Fruit fly (Drosophila melanogaster) whole organism, pupa: ENCODE data around the gene CG31974.

ENCODE experiments used
- CG10348 ChIP-seq: fragments of 200-800 bp; sonication (Bioruptor generic); IDR thresholded peaks from 2 replicates; pipeline ENCODE4 v1.3.6; 2022; ENCODE audit warnings: missing biosample characterization, missing genetic modification characterization
- CG12605 ChIP-seq: fragments of 200-800 bp; sonication (Bioruptor generic); IDR thresholded peaks from 2 replicates; pipeline ENCODE4 v1.3.6; 2022; ENCODE audit warnings: missing biosample characterization, missing genetic modification characterization
- CG13204 ChIP-seq: fragments of 200-800 bp; sonication (Bioruptor generic); optimal IDR thresholded peaks from 2 replicates; lab custom pipeline; 2018; ENCODE audit warnings: missing biosample characterization, mild to moderate bottlenecking, missing genetic modification characterization, moderate library complexity
- CG14655 ChIP-seq: fragments of 200-800 bp; sonication (Bioruptor generic); optimal IDR thresholded peaks from 3 replicates; lab custom pipeline; 2017; ENCODE audit warnings: mild to moderate bottlenecking, missing biosample characterization, missing genetic modification reagents, missing genetic modification characterization
- CG15710 ChIP-seq: fragments of 200-800 bp; sonication (Bioruptor generic); optimal IDR thresholded peaks from 2 replicates; lab custom pipeline; 2018; ENCODE audit warnings: missing biosample characterization, mild to moderate bottlenecking, missing genetic modification characterization, moderate library complexity
- CG17806 ChIP-seq: fragments of 200-800 bp; sonication (Bioruptor generic); optimal IDR thresholded peaks from 2 replicates; lab custom pipeline; 2018; ENCODE audit warnings: missing biosample characterization, mild to moderate bottlenecking, missing genetic modification characterization, moderate library complexity
- CG32121 ChIP-seq: fragments of 200-800 bp; sonication (Bioruptor generic); IDR thresholded peaks from 2 replicates; pipeline ENCODE4 v1.3.6; 2022; ENCODE audit warnings: missing biosample characterization, missing genetic modification characterization
- CG34367 ChIP-seq: fragments of 200-800 bp; sonication (Bioruptor generic); optimal IDR thresholded peaks from 2 replicates; lab custom pipeline; 2018; ENCODE audit warnings: missing biosample characterization, mild to moderate bottlenecking, missing genetic modification characterization
- CG4496 ChIP-seq: fragments of 200-800 bp; sonication (Bioruptor generic); IDR thresholded peaks from 3 replicates; pipeline ENCODE4 v1.3.6; 2022; ENCODE audit warnings: missing biosample characterization, missing genetic modification characterization
- CG8159 ChIP-seq: fragments of 200-800 bp; sonication (Bioruptor generic); optimal IDR thresholded peaks from 3 replicates; lab custom pipeline; 2018; ENCODE audit warnings: missing biosample characterization, mild to moderate bottlenecking, missing genetic modification characterization, moderate library complexity
- CG8301 ChIP-seq: fragments of 200-800 bp; sonication (Bioruptor generic); optimal IDR thresholded peaks from 2 replicates; lab custom pipeline; 2018; ENCODE audit warnings: missing biosample characterization, mild to moderate bottlenecking, missing genetic modification characterization
- CG9948 ChIP-seq: fragments of 200-800 bp; sonication (Bioruptor generic); optimal IDR thresholded peaks from 2 replicates; lab custom pipeline; 2018; ENCODE audit warnings: missing biosample characterization, mild to moderate bottlenecking, missing genetic modification characterization, moderate library complexity
- D1 ChIP-seq: fragments of 200-800 bp; sonication (Bioruptor generic); optimal IDR thresholded peaks from 2 replicates; lab custom pipeline; 2018; ENCODE audit warnings: missing biosample characterization, mild to moderate bottlenecking, missing genetic modification characterization, moderate library complexity
- EcR ChIP-seq: fragments of 200-800 bp; sonication (Bioruptor generic); optimal IDR thresholded peaks from 3 replicates; lab custom pipeline; 2019; ENCODE audit warnings: missing biosample characterization, missing genetic modification characterization, mild to moderate bottlenecking, moderate library complexity, missing genetic modification reagents
- Ets98B ChIP-seq: fragments of 200-800 bp; sonication (Bioruptor generic); IDR thresholded peaks from 2 replicates; pipeline ENCODE4 v1.3.6; 2022; ENCODE audit warnings: missing biosample characterization, missing genetic modification characterization
- Pif1A ChIP-seq: fragments of 200-800 bp; sonication (Bioruptor generic); optimal IDR thresholded peaks from 3 replicates; lab custom pipeline; 2016; ENCODE audit warnings: missing biosample characterization, missing genetic modification characterization
- Pif1B ChIP-seq: fragments of 200-800 bp; sonication (Bioruptor generic); optimal IDR thresholded peaks from 3 replicates; lab custom pipeline; 2016; ENCODE audit warnings: missing biosample characterization, missing genetic modification characterization
- Snoo ChIP-seq: fragments of 200-800 bp; sonication (Bioruptor generic); optimal IDR thresholded peaks from 3 replicates; lab custom pipeline; 2017; ENCODE audit warnings: missing biosample characterization, mild to moderate bottlenecking, missing genetic modification characterization, inconsistent platforms
- fd96Ca ChIP-seq: fragments of 200-800 bp; sonication (Bioruptor generic); IDR thresholded peaks from 3 replicates; pipeline ENCODE4 v1.3.6; 2022; ENCODE audit warnings: missing biosample characterization, missing genetic modification characterization
- gl ChIP-seq: fragments of 200-800 bp; sonication (Bioruptor generic); optimal IDR thresholded peaks from 2 replicates; lab custom pipeline; 2018; ENCODE audit warnings: missing biosample characterization, mild to moderate bottlenecking, missing genetic modification characterization
- rn ChIP-seq: fragments of 200-800 bp; sonication (Bioruptor generic); IDR thresholded peaks from 2 replicates; pipeline ENCODE4 v1.3.6; 2022; ENCODE audit warnings: missing biosample characterization, missing genetic modification characterization

CG31974 gene

dm6 chr2L:114429-114828, 28.5 kb downstream of the CG31974 start, which contains the start of gene ND-15:
ND-15 (plus strand) TSS chr2L:114726.
- no peak for TF ChIP-seq Ets98B (GFP tag; lab: Robert Waterston, UW)
- no peak for TF ChIP-seq CG9948 (tag; lab: Kevin White, UChicago)
- TF ChIP-seq CG32121, result no peak
- TF ChIP-seq rn, result no peak
- TF ChIP-seq CG13204 (GFP tag; lab: Kevin White, UChicago), result no peak
- no peak for TF ChIP-seq Pif1B (GFP tag; lab: Kevin White, UChicago)
- TF ChIP-seq EcR (GFP tag; lab: Kevin White, UChicago), result no peak
- no peak for TF ChIP-seq CG14655 (GFP tag; lab: Kevin White, UChicago)
- TF ChIP-seq D1, result no peak
- no peak for TF ChIP-seq CG12605 (GFP tag; lab: Robert Waterston, UW)
- TF ChIP-seq CG17806, result no peak
- TF ChIP-seq CG8159 (tag; lab: Kevin White, UChicago), result no peak

DNA sequence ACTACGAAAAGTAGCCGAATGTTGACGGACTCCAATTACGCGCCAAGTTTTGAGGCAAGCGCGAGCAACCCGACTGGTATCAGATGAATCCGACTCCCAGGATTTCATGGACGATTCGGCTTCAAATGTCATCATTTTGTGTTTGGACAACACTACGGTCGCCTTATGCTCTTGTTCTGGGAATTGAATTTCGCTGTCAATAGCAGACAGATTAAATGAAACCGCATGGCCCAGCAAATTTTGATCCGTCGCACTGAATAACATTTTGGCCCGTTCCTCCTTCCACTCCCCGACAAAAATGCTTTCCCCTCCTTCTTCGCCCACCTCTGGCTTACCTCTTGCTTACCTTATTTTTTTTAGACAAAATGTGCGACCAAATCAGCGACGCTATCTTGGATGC, 32.8 kb downstream of the CG31974 start:
- TF ChIP-seq CG32121 (no peak), CG12605 (GFP tag; lab: Robert Waterston, UW) (no peak), CG17806 (no peak), CG4496 (GFP tag; lab: Robert Waterston, UW) (no peak), CG10348 (GFP tag; lab: Robert Waterston, UW) (no peak), CG34367 (tag; lab: Kevin White, UChicago) (no peak), CG8159 (tag; lab: Kevin White, UChicago) (no peak), Snoo (tag; lab: Kevin White, UChicago) (no peak), CG8301 (tag; lab: Kevin White, UChicago) (no peak), Pif1A (GFP tag; lab: Kevin White, UChicago) (no peak), D1 (no peak), EcR (GFP tag; lab: Kevin White, UChicago) (no peak), CG13204 (GFP tag; lab: Kevin White, UChicago) (no peak), gl (tag; lab: Kevin White, UChicago) (no peak), CG15710 (tag; lab: Kevin White, UChicago) (no peak), Pif1B (GFP tag; lab: Kevin White, UChicago) (no peak), fd96Ca (GFP tag; lab: Robert Waterston, UW) (no peak), CG14655 (GFP tag; lab: Kevin White, UChicago) (no peak), Ets98B (GFP tag; lab: Robert Waterston, UW) (no peak)
- TF ChIP-seq, all 21 proteins: peak for 0

DNA sequence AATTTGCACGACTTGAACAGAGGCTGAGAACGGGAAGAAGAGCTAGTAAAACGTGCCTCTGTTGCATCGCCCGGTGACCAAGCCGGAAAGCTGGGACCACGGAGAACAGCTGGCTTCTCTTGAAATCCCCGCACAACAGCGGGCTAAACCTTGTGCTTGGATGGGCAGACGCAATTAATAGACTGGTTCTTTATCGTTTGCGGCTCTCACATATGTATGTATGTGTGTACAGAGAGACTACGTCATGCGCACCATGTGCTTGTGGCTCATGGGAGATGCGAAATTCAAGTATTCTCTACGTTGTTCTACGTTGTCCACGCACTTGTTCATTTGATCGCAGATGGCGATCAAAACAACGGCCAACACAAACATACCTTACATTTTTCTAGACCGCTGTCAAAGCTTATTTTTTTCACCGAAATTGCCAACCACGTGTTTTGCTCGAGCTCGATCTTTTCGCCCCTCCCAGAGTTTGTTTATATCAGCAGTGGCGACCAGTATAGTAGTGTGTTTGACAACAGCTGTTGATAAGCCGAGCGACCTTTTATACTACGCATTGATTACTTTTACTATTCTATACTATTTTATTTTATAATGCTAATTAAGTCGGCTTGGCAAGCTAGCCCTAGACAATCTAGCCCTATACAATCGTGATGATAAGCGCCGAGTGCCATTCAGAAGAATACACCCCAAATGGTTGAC, 33.6 kb downstream of the CG31974 start:
- no peak for TF ChIP-seq CG10348 (GFP tag; lab: Robert Waterston, UW)
- TF ChIP-seq EcR (GFP tag; lab: Kevin White, UChicago), result peak; percentile 32
- no peak for TF ChIP-seq CG8159 (tag; lab: Kevin White, UChicago)

DNA sequence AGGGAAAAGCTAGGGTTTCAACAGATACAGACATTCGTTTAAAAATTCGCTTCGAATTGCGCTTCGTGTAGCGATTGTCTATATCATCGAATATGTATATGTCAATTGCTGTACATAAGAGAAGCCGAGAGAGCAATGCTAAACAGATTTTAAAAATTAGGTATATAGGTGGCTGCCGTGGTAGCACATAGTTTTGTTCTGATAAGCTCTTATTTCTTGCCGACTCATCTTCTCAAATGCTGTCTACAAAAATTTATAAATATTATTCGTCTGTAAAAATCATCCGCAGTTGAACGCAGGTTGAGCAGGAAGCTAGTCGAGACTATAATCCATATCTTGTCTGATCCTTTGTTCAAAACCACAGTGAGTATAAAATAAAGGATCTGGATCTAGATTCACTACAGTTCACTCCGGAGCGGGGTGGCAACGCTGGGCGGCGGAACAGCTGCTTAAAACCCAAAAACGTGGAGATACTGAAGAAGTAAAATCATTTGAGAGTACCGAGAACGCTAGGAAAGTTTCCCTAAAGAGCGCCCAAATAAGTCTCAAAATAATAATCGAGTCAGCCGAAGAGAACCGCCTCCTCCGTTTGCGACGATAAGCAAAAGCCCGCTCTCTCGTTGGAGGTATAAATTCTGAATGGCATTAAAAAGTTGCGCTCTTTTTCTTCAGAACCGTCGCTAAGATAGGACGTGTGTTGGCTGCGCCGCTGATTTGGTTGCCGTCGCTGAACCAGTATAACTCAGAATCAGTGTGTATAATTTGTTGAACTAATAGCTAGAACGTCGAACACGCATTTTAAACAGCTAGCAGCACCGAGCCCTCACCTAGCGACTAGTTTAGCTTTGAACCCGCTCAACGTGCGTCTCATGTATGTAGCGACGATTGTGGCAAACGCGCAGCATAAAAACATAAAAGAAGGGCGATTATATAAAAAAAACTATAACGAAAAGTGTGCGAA, 35.1 kb downstream of the CG31974 start:
- TF ChIP-seq rn (no peak), CG8159 (tag; lab: Kevin White, UChicago) (no peak), gl (tag; lab: Kevin White, UChicago) (peak; percentile 21), CG17806 (no peak), Pif1B (GFP tag; lab: Kevin White, UChicago) (no peak), CG13204 (GFP tag; lab: Kevin White, UChicago) (no peak), EcR (GFP tag; lab: Kevin White, UChicago) (peak; percentile 23), CG34367 (tag; lab: Kevin White, UChicago) (no peak), Pif1A (GFP tag; lab: Kevin White, UChicago) (no peak), CG4496 (GFP tag; lab: Robert Waterston, UW) (no peak)

- no peak for TF ChIP-seq CG15710 (tag; lab: Kevin White, UChicago)
Measured at dm6 chr2L:107032-107431, 35.9 kb downstream of the CG31974 start.

dm6 chr2L:106540-106939, 36.4 kb downstream of the CG31974 start, which contains the start of the genes Nhe1 and Sam-S:
Nhe1 (minus strand) TSS chr2L:106732.
Sam-S (plus strand) TSS chr2L:106903.
- TF ChIP-seq EcR (GFP tag; lab: Kevin White, UChicago) (no peak), Ets98B (GFP tag; lab: Robert Waterston, UW) (no peak), CG17806 (no peak), CG8301 (tag; lab: Kevin White, UChicago) (no peak), CG14655 (GFP tag; lab: Kevin White, UChicago) (no peak), CG4496 (GFP tag; lab: Robert Waterston, UW) (no peak), CG10348 (GFP tag; lab: Robert Waterston, UW) (no peak), Pif1A (GFP tag; lab: Kevin White, UChicago) (no peak), Snoo (tag; lab: Kevin White, UChicago) (no peak), fd96Ca (GFP tag; lab: Robert Waterston, UW) (no peak), CG15710 (tag; lab: Kevin White, UChicago) (no peak), CG34367 (tag; lab: Kevin White, UChicago) (no peak), gl (tag; lab: Kevin White, UChicago) (no peak), CG9948 (tag; lab: Kevin White, UChicago) (no peak), rn (no peak), D1 (no peak), Pif1B (GFP tag; lab: Kevin White, UChicago) (no peak), CG8159 (tag; lab: Kevin White, UChicago) (no peak), CG12605 (GFP tag; lab: Robert Waterston, UW) (no peak)
